Worm (Caenorhabditis elegans): ENCODE data around the gene Y38F1A.4.

Y38F1A.4 gene

ce11 chrII:12969622-12970021, at the start of gene Y38F1A.4:
TSS of gene Y38F1A.4 (minus strand) at chrII:12969722.
- TF ChIP-seq nhr-2 (tag; optimal IDR thresholded peaks at IDR 0.05) (no peak), ceh-43 (GFP tag; optimal IDR thresholded peaks at IDR 0.05) (no peak), zip-8 (tag; optimal IDR thresholded peaks at IDR 0.05) (peak; percentile 1), elt-1 (tag; optimal IDR thresholded peaks at IDR 0.05; ENCODE audit: borderline replicate concordance, insufficient read depth) (no peak), ceh-39 (tag; optimal IDR thresholded peaks at IDR 0.05) (no peak)

- TF ChIP-seq lsy-2 (tag; optimal IDR thresholded peaks at IDR 0.05) (peak; percentile 2), ces-1 (GFP tag; optimal IDR thresholded peaks at IDR 0.05) (peak; percentile 5)
Observed at ce11 chrII:13016381-13016780, 46.9 kb upstream of the Y38F1A.4 start.

- TF ChIP-seq tbx-8 (GFP tag; optimal IDR thresholded peaks at IDR 0.05) (no peak), unc-62 (GFP tag; optimal IDR thresholded peaks at IDR 0.05) (no peak), ztf-11 (tag; optimal IDR thresholded peaks at IDR 0.05) (no peak), elt-1 (tag; optimal IDR thresholded peaks at IDR 0.05; ENCODE audit: borderline replicate concordance, insufficient read depth) (no peak), zip-8 (tag; optimal IDR thresholded peaks at IDR 0.05) (no peak), ceh-39 (tag; optimal IDR thresholded peaks at IDR 0.05) (no peak), ces-1 (GFP tag; optimal IDR thresholded peaks at IDR 0.05) (no peak), hlh-1 (tag; optimal IDR thresholded peaks at IDR 0.05) (no peak), mls-2 (tag; optimal IDR thresholded peaks at IDR 0.05) (no peak), lin-32 (GFP tag; optimal IDR thresholded peaks at IDR 0.05) (no peak), ceh-43 (GFP tag; optimal IDR thresholded peaks at IDR 0.05) (no peak), cnd-1 (tag; optimal IDR thresholded peaks at IDR 0.05) (no peak), elt-3 (tag; optimal IDR thresholded peaks at IDR 0.05) (no peak)
Observed at ce11 chrII:13013966-13014365, 44.4 kb upstream of the Y38F1A.4 start, which contains the start of gene F18A11.5. TSS of gene F18A11.5 (minus strand) at chrII:13014286.

ce11 chrII:13012684-13013083, 43.2 kb upstream of the Y38F1A.4 start:
- TF ChIP-seq zip-8 (tag; optimal IDR thresholded peaks at IDR 0.05) (peak; percentile 46), lin-32 (GFP tag; optimal IDR thresholded peaks at IDR 0.05) (no peak), bed-3 (GFP tag; optimal IDR thresholded peaks at IDR 0.05) (no peak)

ce11 chrII:13007717-13008461, 38.4 kb upstream of the Y38F1A.4 start, which contains the start of gene oig-2:
TSS of gene oig-2 (minus strand) at chrII:13008164.
- no peak for TF ChIP-seq sptf-1 (tag; optimal IDR thresholded peaks at IDR 0.05)
- no peak for TF ChIP-seq zip-8 (tag; optimal IDR thresholded peaks at IDR 0.05)
- no peak for TF ChIP-seq flh-1 (GFP tag; optimal IDR thresholded peaks at IDR 0.05)
- TF ChIP-seq ceh-83 (GFP tag; optimal IDR thresholded peaks at IDR 0.05), result no peak
- no peak for TF ChIP-seq nhr-237 (tag; optimal IDR thresholded peaks at IDR 0.05)
- TF ChIP-seq blmp-1 (tag; optimal IDR thresholded peaks at IDR 0.05), result no peak
- no peak for TF ChIP-seq ces-1 (GFP tag; optimal IDR thresholded peaks at IDR 0.05)
- TF ChIP-seq nhr-76 (tag; optimal IDR thresholded peaks at IDR 0.05), result no peak
- TF ChIP-seq bed-3 (GFP tag; optimal IDR thresholded peaks at IDR 0.05), result no peak
- peak; percentile 91 for TF ChIP-seq hlh-1 (tag; optimal IDR thresholded peaks at IDR 0.05)
- no peak for TF ChIP-seq nhr-2 (tag; optimal IDR thresholded peaks at IDR 0.05)
- no peak for TF ChIP-seq ham-2 (GFP tag; optimal IDR thresholded peaks at IDR 0.05)
- no peak for TF ChIP-seq lin-13 (tag; optimal IDR thresholded peaks at IDR 0.05)
- peak; percentile 17 for TF ChIP-seq unc-120 (tag; optimal IDR thresholded peaks at IDR 0.05; ENCODE audit: poor library complexity, severe bottlenecking)
- no peak for TF ChIP-seq pha-4 (tag; optimal IDR thresholded peaks at IDR 0.05)
- TF ChIP-seq mls-2 (tag; optimal IDR thresholded peaks at IDR 0.05), result no peak
- TF ChIP-seq ceh-43 (GFP tag; optimal IDR thresholded peaks at IDR 0.05), result no peak
- TF ChIP-seq cnd-1 (tag; optimal IDR thresholded peaks at IDR 0.05), result no peak
- no peak for TF ChIP-seq ztf-11 (tag; optimal IDR thresholded peaks at IDR 0.05)
- no peak for TF ChIP-seq lin-32 (GFP tag; optimal IDR thresholded peaks at IDR 0.05)
- TF ChIP-seq mab-5 (tag; optimal IDR thresholded peaks at IDR 0.05), result no peak
- no peak for TF ChIP-seq sem-2 (GFP tag; optimal IDR thresholded peaks at IDR 0.05)
- no peak for TF ChIP-seq lsy-2 (tag; optimal IDR thresholded peaks at IDR 0.05)
- no peak for TF ChIP-seq nhr-12 (tag; optimal IDR thresholded peaks at IDR 0.05)
- TF ChIP-seq unc-62 (GFP tag; optimal IDR thresholded peaks at IDR 0.05), result peak; percentile 6
